Worm (Caenorhabditis elegans) whole organism, midembryonic: Measurements from ENCODE around the gene srh-69.

Source experiments
- T22C8.4 ChIP-seq: fragments of 200-800 bp; sonication (Bioruptor generic); IDR thresholded peaks from 2 replicates; pipeline ENCODE4 v1.3.6; 2022; ENCODE audit warnings: missing genetic modification characterization, missing compliant biosample characterization
- cog-1 ChIP-seq: sonication (generic microtip); optimal IDR thresholded peaks from 2 replicates; lab custom pipeline; 2016; ENCODE audit warnings: missing genetic modification characterization, missing compliant biosample characterization
- flt-1 ChIP-seq: fragments of 200-800 bp; sonication (Bioruptor generic); IDR thresholded peaks from 2 replicates; pipeline ENCODE4 v1.3.6; 2022; ENCODE audit warnings: missing genetic modification characterization, missing compliant biosample characterization
- klf-2 ChIP-seq: fragments of 200-800 bp; sonication (Bioruptor generic); conservative IDR thresholded peaks from 2 replicates; pipeline ENCODE4 v1.3.6; 2022; ENCODE audit warnings: missing genetic modification reagents, missing genetic modification characterization, missing compliant biosample characterization
- med-1 ChIP-seq: sonication (generic microtip); optimal IDR thresholded peaks from 2 replicates; lab custom pipeline; 2017; ENCODE audit warnings: missing genetic modification characterization, mild to moderate bottlenecking, missing compliant biosample characterization, antibody characterized with exemption, missing genetic modification reagents; ENCODE audit not compliant: insufficient read depth
- ref-1 ChIP-seq: fragments of 200-800 bp; sonication (Bioruptor generic); conservative IDR thresholded peaks from 2 replicates; pipeline ENCODE4 v1.3.6; 2022; ENCODE audit warnings: missing genetic modification reagents, missing genetic modification characterization, missing compliant biosample characterization
- tab-1 ChIP-seq: fragments of 200-800 bp; sonication (Bioruptor generic); IDR thresholded peaks from 2 replicates; pipeline ENCODE4 v1.3.6; 2022; ENCODE audit warnings: missing genetic modification characterization, missing compliant biosample characterization
- ztf-23 ChIP-seq: fragments of 200-800 bp; sonication (Bioruptor generic); IDR thresholded peaks from 2 replicates; pipeline ENCODE4 v1.3.6; 2022; ENCODE audit warnings: missing genetic modification reagents, missing genetic modification characterization, missing compliant biosample characterization
- ztf-29 ChIP-seq: fragments of 200-800 bp; sonication (Bioruptor generic); IDR thresholded peaks from 2 replicates; pipeline ENCODE4 v1.3.6; 2022; ENCODE audit warnings: missing genetic modification reagents, missing genetic modification characterization, missing compliant biosample characterization

srh-69 gene

ce11 chrII:12467047-12467446 is 47.5 kb downstream of the srh-69 start, which contains the start of gene srg-16:
Gene srg-16 (plus strand): TSS chrII:12467133.
- TF ChIP-seq ztf-29 (GFP tag; lab: Robert Waterston, UW) (no peak), tab-1 (GFP tag; lab: Robert Waterston, UW) (no peak)

- no peak for TF ChIP-seq ztf-29 (GFP tag; lab: Robert Waterston, UW)
- TF ChIP-seq flt-1 (GFP tag; lab: Robert Waterston, UW) = no peak
- no peak for TF ChIP-seq ztf-23
- TF ChIP-seq T22C8.4 (GFP tag; lab: Robert Waterston, UW) = no peak
- TF ChIP-seq tab-1 (GFP tag; lab: Robert Waterston, UW) = no peak
- TF ChIP-seq cog-1 (tag; lab: Kevin White, UChicago) = no peak
- TF ChIP-seq ref-1 (GFP tag; lab: Robert Waterston, UW) = no peak
- no peak for TF ChIP-seq med-1 (GFP tag; lab: Kevin White, UChicago)
- TF ChIP-seq klf-2 = no peak
Measured at ce11 chrII:12465557-12465956, 49.0 kb downstream of the srh-69 start, which contains the start of gene sre-37. Gene sre-37 (plus strand): TSS chrII:12465857.
